Worm (Caenorhabditis elegans): ENCODE results near the gene nas-33.

The nas-33 gene

DNA sequence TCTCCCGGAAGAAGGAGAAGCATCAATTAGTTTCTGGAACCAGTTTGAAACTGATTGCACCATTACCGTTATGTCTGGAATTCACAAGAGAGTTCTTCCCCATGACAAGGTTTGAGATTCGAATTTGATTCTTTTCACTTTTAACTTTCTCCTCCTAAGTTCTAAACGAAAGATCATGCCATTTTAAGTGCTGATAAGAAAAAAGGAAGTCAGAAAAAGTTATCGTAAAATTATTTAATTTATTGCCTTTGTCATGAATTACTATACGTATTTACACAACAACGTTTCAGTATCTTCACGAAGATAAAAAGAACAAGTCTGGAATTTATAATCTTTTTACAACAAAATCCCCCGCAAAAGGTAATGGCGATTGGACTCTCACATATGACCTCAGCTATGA is 5.1 kb upstream of the nas-33 start:
- TF ChIP-seq snpc-4 (tag; optimal IDR thresholded peaks at IDR 0.05), result no peak
- no peak for TF ChIP-seq ama-1 (optimal IDR thresholded peaks at IDR 0.05)
- no peak for TF ChIP-seq ceh-16 (tag; optimal IDR thresholded peaks at IDR 0.05)
- no peak for TF ChIP-seq F13H6.1 (tag; optimal IDR thresholded peaks at IDR 0.05)
- peak; percentile 44 for TF ChIP-seq fos-1 (tag; optimal IDR thresholded peaks at IDR 0.05)
- no peak for TF ChIP-seq mab-5 (tag; optimal IDR thresholded peaks at IDR 0.05)
- TF ChIP-seq crh-2 (tag; optimal IDR thresholded peaks at IDR 0.05), result peak; percentile 5
- TF ChIP-seq lin-13 (GFP tag; optimal IDR thresholded peaks at IDR 0.05), result no peak
- TF ChIP-seq blmp-1 (tag; optimal IDR thresholded peaks at IDR 0.05; ENCODE audit: insufficient read depth), result no peak
- no peak for TF ChIP-seq nhr-237 (tag; optimal IDR thresholded peaks at IDR 0.05)
- no peak for TF ChIP-seq dmd-4 (tag; optimal IDR thresholded peaks at IDR 0.05)
- TF ChIP-seq lin-11 (tag; optimal IDR thresholded peaks at IDR 0.05), result no peak
- TF ChIP-seq unc-55 (GFP tag; optimal IDR thresholded peaks at IDR 0.05), result no peak
- no peak for TF ChIP-seq nhr-12 (tag; optimal IDR thresholded peaks at IDR 0.05)
- TF ChIP-seq nhr-6 (tag; optimal IDR thresholded peaks at IDR 0.05), result no peak
- TF ChIP-seq lin-39 (tag; optimal IDR thresholded peaks at IDR 0.05), result no peak

DNA sequence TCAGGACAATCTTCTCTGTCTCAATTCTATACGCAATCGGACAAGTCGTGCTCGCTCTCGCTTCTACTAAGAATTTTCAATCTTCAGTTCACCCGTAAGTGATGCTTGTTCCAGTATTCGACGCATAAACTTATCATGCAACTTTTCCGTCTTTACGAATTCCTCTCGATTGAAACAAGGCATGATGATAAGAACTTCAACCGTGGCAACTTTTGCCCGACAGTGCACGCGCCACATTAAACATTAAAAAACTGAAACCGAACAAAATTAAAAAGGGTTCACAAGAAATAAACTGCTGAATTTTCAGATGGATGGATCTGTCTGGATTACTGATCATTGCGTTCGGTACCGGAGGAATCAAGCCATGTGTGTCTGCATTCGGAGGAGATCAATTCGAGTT is 3.4 kb upstream of the nas-33 start:
- peak; percentile 29 for TF ChIP-seq fos-1 (tag; optimal IDR thresholded peaks at IDR 0.05)
- no peak for TF ChIP-seq nhr-11 (tag; optimal IDR thresholded peaks at IDR 0.05)

DNA sequence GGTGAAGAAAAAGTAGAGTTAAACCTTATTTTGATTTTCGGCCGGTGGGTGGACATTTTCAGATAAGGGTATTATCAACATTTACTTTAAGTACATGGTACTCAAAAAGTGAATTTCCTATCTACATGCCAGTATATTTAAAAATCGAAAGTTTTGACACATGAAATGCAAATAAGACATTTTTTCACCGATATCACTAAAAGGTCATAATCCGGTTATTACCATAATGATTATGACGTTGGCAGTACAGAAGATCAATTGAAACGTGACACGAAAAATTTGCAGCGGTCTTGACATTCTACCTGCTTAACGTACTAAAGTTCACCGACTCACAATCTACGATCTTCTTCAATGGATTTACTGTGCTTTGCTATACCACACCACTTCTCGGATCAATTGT is 2.9 kb upstream of the nas-33 start:
- TF ChIP-seq sma-9 (GFP tag; optimal IDR thresholded peaks at IDR 0.05) (peak; percentile 9), sma-9 (tag; optimal IDR thresholded peaks at IDR 0.05) (no peak), ama-1 (optimal IDR thresholded peaks at IDR 0.05) (no peak), gmeb-1 (tag; optimal IDR thresholded peaks at IDR 0.05) (peak; percentile 17)

DNA sequence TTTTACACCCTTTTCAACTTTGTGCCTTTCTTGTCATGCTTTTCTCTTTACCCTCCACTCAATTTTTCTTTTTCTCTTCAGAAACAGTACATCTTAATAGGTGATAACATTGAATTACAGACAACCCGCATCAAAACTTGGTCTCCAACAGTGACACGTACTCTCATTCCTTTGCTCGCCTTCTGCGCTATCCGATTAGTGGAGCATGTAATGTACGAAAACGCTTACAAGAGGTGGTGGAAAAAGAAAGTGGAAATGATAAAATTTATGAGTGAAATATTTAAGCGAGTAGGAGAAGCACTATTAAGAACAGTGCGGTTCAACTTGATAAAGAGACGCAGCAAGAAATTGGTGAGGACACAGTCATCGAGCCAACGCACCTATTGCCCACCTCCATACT is 1.5 kb upstream of the nas-33 start, which contains the start of gene pept-1:
Gene pept-1 (plus strand): TSS at position 306 of the 400 bp plus-strand sequence.
- TF ChIP-seq crh-2 (tag; optimal IDR thresholded peaks at IDR 0.05) (peak; percentile 70), elt-3 (tag; optimal IDR thresholded peaks at IDR 0.05) (no peak), skn-1 (tag; optimal IDR thresholded peaks at IDR 0.05) (no peak), egl-27 (tag; optimal IDR thresholded peaks at IDR 0.05) (peak; percentile 44), gmeb-1 (tag; optimal IDR thresholded peaks at IDR 0.05) (peak; percentile 46), F13H6.1 (tag; optimal IDR thresholded peaks at IDR 0.05) (peak; percentile 63), sma-9 (GFP tag; optimal IDR thresholded peaks at IDR 0.05) (peak; percentile 68), sma-9 (tag; optimal IDR thresholded peaks at IDR 0.05) (no peak), fos-1 (tag; optimal IDR thresholded peaks at IDR 0.05) (peak; percentile 92), elt-1 (tag; optimal IDR thresholded peaks at IDR 0.05) (no peak), unc-55 (GFP tag; optimal IDR thresholded peaks at IDR 0.05) (no peak)

DNA sequence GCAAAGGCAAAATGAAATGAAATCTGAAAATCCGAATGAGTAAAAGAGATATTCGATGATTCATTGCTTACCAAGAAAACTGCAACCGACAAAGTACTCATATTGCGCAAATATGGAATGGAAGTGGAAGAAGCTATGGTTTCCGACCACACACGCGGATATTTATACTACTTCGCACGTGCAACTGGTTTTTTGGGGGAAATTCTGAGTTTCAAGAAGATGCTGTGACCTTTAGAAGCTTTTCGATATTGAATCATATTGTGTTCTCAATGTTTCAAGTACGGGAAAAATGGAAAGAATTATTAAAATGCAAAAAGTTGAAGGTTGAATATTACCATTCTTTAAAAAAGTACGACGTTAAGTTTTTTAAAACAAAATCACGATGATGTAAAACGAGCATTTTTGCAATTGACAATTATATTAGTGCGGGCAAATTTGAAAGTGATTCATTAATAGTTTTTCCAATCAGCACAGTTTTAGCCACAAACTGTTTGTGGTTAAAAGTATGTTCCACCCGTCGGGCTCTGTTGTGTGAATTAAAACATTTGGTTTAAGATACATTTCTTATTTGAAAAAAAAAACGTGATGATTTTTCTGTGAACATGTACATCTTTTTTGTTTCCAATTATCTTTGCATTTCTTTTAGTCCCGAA is 4.1 kb downstream of the nas-33 start, which contains the start of the genes grl-6 and K10C2.6:
Gene grl-6 (minus strand): TSS at position 101 of the 653 bp plus-strand sequence.
Gene K10C2.6 (plus strand): TSS at position 603 of the 653 bp plus-strand sequence.
- no peak for TF ChIP-seq unc-62 (GFP tag; optimal IDR thresholded peaks at IDR 0.05)
- TF ChIP-seq ama-1 (optimal IDR thresholded peaks at IDR 0.05), result no peak
- TF ChIP-seq sma-3 (GFP tag; optimal IDR thresholded peaks at IDR 0.05), result no peak
- TF ChIP-seq nhr-25 (tag; optimal IDR thresholded peaks at IDR 0.05), result no peak
- no peak for TF ChIP-seq elt-3 (tag; optimal IDR thresholded peaks at IDR 0.05)
- no peak for TF ChIP-seq snpc-4 (tag; optimal IDR thresholded peaks at IDR 0.05)
- TF ChIP-seq unc-55 (GFP tag; optimal IDR thresholded peaks at IDR 0.05), result no peak
- TF ChIP-seq egl-27 (tag; optimal IDR thresholded peaks at IDR 0.05), result no peak
- no peak for TF ChIP-seq sma-9 (GFP tag; optimal IDR thresholded peaks at IDR 0.05)
- TF ChIP-seq sma-9 (tag; optimal IDR thresholded peaks at IDR 0.05), result no peak
- TF ChIP-seq lin-11 (tag; optimal IDR thresholded peaks at IDR 0.05), result no peak
- no peak for TF ChIP-seq skn-1 (tag; optimal IDR thresholded peaks at IDR 0.05)
- no peak for TF ChIP-seq crh-2 (tag; optimal IDR thresholded peaks at IDR 0.05)
- no peak for TF ChIP-seq lin-13 (GFP tag; optimal IDR thresholded peaks at IDR 0.05)
- no peak for TF ChIP-seq nhr-11 (tag; optimal IDR thresholded peaks at IDR 0.05)
- no peak for TF ChIP-seq ceh-82 (tag; optimal IDR thresholded peaks at IDR 0.05)
- no peak for TF ChIP-seq mdl-1 (tag; optimal IDR thresholded peaks at IDR 0.05)
- TF ChIP-seq Y55F3AM.14 (GFP tag; optimal IDR thresholded peaks at IDR 0.05), result no peak
- TF ChIP-seq R02D3.7 (tag; optimal IDR thresholded peaks at IDR 0.05), result no peak
